Fruit fly (Drosophila melanogaster): ENCODE results near the gene Tsp33B.

- peak; percentile 83 for TF ChIP-seq CG14655 (GFP tag; optimal IDR thresholded peaks at IDR 0.05)
- peak; percentile 93 for TF ChIP-seq CG13204 (GFP tag; optimal IDR thresholded peaks at IDR 0.05)
- TF ChIP-seq EcR (GFP tag; optimal IDR thresholded peaks at IDR 0.05): peak; percentile 82
- TF ChIP-seq CG8159 (tag; optimal IDR thresholded peaks at IDR 0.05): peak; percentile 72
- peak; percentile 74 for TF ChIP-seq Snoo (tag; optimal IDR thresholded peaks at IDR 0.05)
- TF ChIP-seq CG9948 (tag; optimal IDR thresholded peaks at IDR 0.05): peak; percentile 63
- peak; percentile 89 for TF ChIP-seq CG32121 (GFP tag; IDR thresholded peaks at IDR 0.05)
- no peak for TF ChIP-seq D1 (tag; optimal IDR thresholded peaks at IDR 0.05)
- peak; percentile 62 for TF ChIP-seq CG17806 (tag; optimal IDR thresholded peaks at IDR 0.05)
- peak; percentile 87 for TF ChIP-seq CG12605 (GFP tag; IDR thresholded peaks at IDR 0.05)
- peak; percentile 61 for TF ChIP-seq rn (GFP tag; IDR thresholded peaks at IDR 0.05)
- peak; percentile 76 for TF ChIP-seq CG8301 (tag; optimal IDR thresholded peaks at IDR 0.05)
- TF ChIP-seq Ets98B (GFP tag; IDR thresholded peaks at IDR 0.05): peak; percentile 83
These were observed 14.8 kb upstream of the Tsp33B start for dm6 chr2L:11806701-11807674.
